Fruit fly (Drosophila melanogaster) whole organism: Measurements from ENCODE around the gene CG34452.

Source experiments
- CG8478 ChIP-seq: fragments of >200 bp; optimal IDR thresholded peaks from 2 replicates; lab custom pipeline; 2018; ENCODE audit warnings: inconsistent platforms
- EcR ChIP-seq, 2 experiments: fragments of >200 bp; optimal IDR thresholded peaks; 2 replicates each; lab custom pipeline; 2017; ENCODE audit warnings: missing biosample characterization in 2 of 2, missing genetic modification characterization in 2 of 2, missing genetic modification reagents in 2 of 2
- pan ChIP-seq: fragments of >200 bp; optimal IDR thresholded peaks from 2 replicates; lab custom pipeline; 2017
- psq ChIP-seq: fragments of >200 bp; optimal IDR thresholded peaks from 2 replicates; lab custom pipeline; 2017
- usp ChIP-seq: fragments of >200 bp; optimal IDR thresholded peaks from 2 replicates; lab custom pipeline; 2017; ENCODE audit warnings: missing biosample characterization, missing genetic modification characterization, mixed read lengths

- TF ChIP-seq psq (lab: Kevin White, UChicago): no peak
- no peak for TF ChIP-seq EcR (GFP tag; optimal IDR thresholded peaks at IDR 0.05; lab: Kevin White, UChicago)
- no peak for TF ChIP-seq CG8478 (lab: Kevin White, UChicago)
- no peak for TF ChIP-seq pan (lab: Kevin White, UChicago)
- TF ChIP-seq usp (GFP tag; lab: Kevin White, UChicago): no peak
Observed at dm6 chr3L:15647712-15648621, 39.7 kb downstream of the CG34452 start, which contains the start of the genes comm3 and CG43083.
